Worm (Caenorhabditis elegans): ENCODE results near the gene ZK899.5.
A peak's percentile ranks its signal among the peaks of the same experiment; 100 is the strongest.

ZK899.5 gene

ce11 chrX:9491439-9491838 lies 30.7 kb upstream of the ZK899.5 start (continued):
- no peak for TF ChIP-seq zip-4 (GFP tag; optimal IDR thresholded peaks at IDR 0.05)
- peak; percentile 43 for TF ChIP-seq blmp-1 (tag; optimal IDR thresholded peaks at IDR 0.05)
- TF ChIP-seq C04F5.9 (tag; optimal IDR thresholded peaks at IDR 0.05), result no peak
- TF ChIP-seq efl-3 (GFP tag; optimal IDR thresholded peaks at IDR 0.05), result no peak
- no peak for TF ChIP-seq irx-1 (tag; optimal IDR thresholded peaks at IDR 0.05)
- TF ChIP-seq fkh-4 (tag; optimal IDR thresholded peaks at IDR 0.05; ENCODE audit: borderline replicate concordance), result no peak
- TF ChIP-seq nhr-84 (tag; optimal IDR thresholded peaks at IDR 0.05), result no peak
- TF ChIP-seq aly-2 (tag; optimal IDR thresholded peaks at IDR 0.05), result no peak
- no peak for TF ChIP-seq fkh-10 (GFP tag; optimal IDR thresholded peaks at IDR 0.05)
- no peak for TF ChIP-seq snpc-4 (tag; optimal IDR thresholded peaks at IDR 0.05)
- TF ChIP-seq nhr-76 (tag; optimal IDR thresholded peaks at IDR 0.05), result no peak
- TF ChIP-seq elt-2 (tag; optimal IDR thresholded peaks at IDR 0.05), result no peak
- no peak for TF ChIP-seq sox-4 (tag; optimal IDR thresholded peaks at IDR 0.05)
- TF ChIP-seq unc-62 (GFP tag; optimal IDR thresholded peaks at IDR 0.05), result no peak
- no peak for TF ChIP-seq ceh-90 (tag; optimal IDR thresholded peaks at IDR 0.05)
- TF ChIP-seq tlp-1 (tag; optimal IDR thresholded peaks at IDR 0.05), result no peak

ce11 chrX:9489578-9489977 lies 28.8 kb upstream of the ZK899.5 start:
- no peak for TF ChIP-seq nhr-77 (tag; optimal IDR thresholded peaks at IDR 0.05)
- TF ChIP-seq nhr-85 (tag), result peak; percentile 74
- TF ChIP-seq nhr-11 (tag; optimal IDR thresholded peaks at IDR 0.05), result no peak
- peak in 2 of 6 experiments; percentile 12 to 60 for TF ChIP-seq elt-3 (tag; optimal IDR thresholded peaks at IDR 0.05)
- peak; percentile 58 for TF ChIP-seq blmp-1 (tag; optimal IDR thresholded peaks at IDR 0.05)
- peak; percentile 53 for TF ChIP-seq lin-14 (GFP tag; optimal IDR thresholded peaks at IDR 0.05)
- TF ChIP-seq tbx-2 (tag; optimal IDR thresholded peaks at IDR 0.05), result no peak
- TF ChIP-seq tlp-1 (tag; optimal IDR thresholded peaks at IDR 0.05), result no peak
- TF ChIP-seq nhr-47 (tag; optimal IDR thresholded peaks at IDR 0.05), result no peak
- peak; percentile 37 for TF ChIP-seq nhr-20 (tag; optimal IDR thresholded peaks at IDR 0.05)
- peak; percentile 33 for TF ChIP-seq snu-23 (GFP tag; optimal IDR thresholded peaks at IDR 0.05)
- no peak for TF ChIP-seq nhr-84 (tag; optimal IDR thresholded peaks at IDR 0.05)
- peak in 1 of 2 experiments; percentile 33 for TF ChIP-seq mdl-1 (tag; optimal IDR thresholded peaks at IDR 0.05)

- TF ChIP-seq lin-35 (GFP tag; optimal IDR thresholded peaks at IDR 0.05) (no peak), efl-1 (optimal IDR thresholded peaks at IDR 0.05) (no peak), efl-1 (GFP tag; optimal IDR thresholded peaks at IDR 0.05 in 1 of 2) (peak in 1 of 2 experiments; percentile 55)
Measured at ce11 chrX:9486160-9486559, 25.4 kb upstream of the ZK899.5 start.

- TF ChIP-seq mep-1 (tag; optimal IDR thresholded peaks at IDR 0.05) (no peak), tbx-2 (tag; optimal IDR thresholded peaks at IDR 0.05) (no peak), irx-1 (tag; optimal IDR thresholded peaks at IDR 0.05) (no peak), efl-1 (optimal IDR thresholded peaks at IDR 0.05) (no peak), efl-1 (GFP tag; optimal IDR thresholded peaks at IDR 0.05 in 1 of 2) (peak in 1 of 2 experiments; percentile 14), fos-1 (tag; optimal IDR thresholded peaks at IDR 0.05) (no peak), nhr-28 (tag; optimal IDR thresholded peaks at IDR 0.05) (no peak)
Measured at ce11 chrX:9483754-9484153, 23.0 kb upstream of the ZK899.5 start.

- TF ChIP-seq xbp-1 (tag; optimal IDR thresholded peaks at IDR 0.05) (no peak), ceh-90 (tag; optimal IDR thresholded peaks at IDR 0.05) (no peak), rnt-1 (tag; optimal IDR thresholded peaks at IDR 0.05) (no peak), elt-3 (tag; optimal IDR thresholded peaks at IDR 0.05) (no peak), dsc-1 (tag; optimal IDR thresholded peaks at IDR 0.05) (no peak), nhr-47 (tag; optimal IDR thresholded peaks at IDR 0.05) (no peak), egl-27 (tag; optimal IDR thresholded peaks at IDR 0.05) (no peak), lin-39 (tag; optimal IDR thresholded peaks at IDR 0.05) (no peak), Y116A8C.19 (tag; optimal IDR thresholded peaks at IDR 0.05; ENCODE audit: borderline replicate concordance) (no peak), efl-3 (GFP tag; optimal IDR thresholded peaks at IDR 0.05) (no peak), nhr-11 (tag; optimal IDR thresholded peaks at IDR 0.05) (no peak), mep-1 (tag; optimal IDR thresholded peaks at IDR 0.05) (no peak), tlp-1 (tag; optimal IDR thresholded peaks at IDR 0.05) (no peak), pax-3 (tag; optimal IDR thresholded peaks at IDR 0.05) (no peak), pag-3 (tag; optimal IDR thresholded peaks at IDR 0.05; ENCODE audit: borderline replicate concordance, insufficient read depth) (no peak), snpc-4 (tag; optimal IDR thresholded peaks at IDR 0.05) (no peak), sptf-1 (tag; optimal IDR thresholded peaks at IDR 0.05) (no peak), mdl-1 (tag; optimal IDR thresholded peaks at IDR 0.05) (no peak), lir-3 (tag; optimal IDR thresholded peaks at IDR 0.05; ENCODE audit: poor library complexity) (no peak), lsy-2 (tag; optimal IDR thresholded peaks at IDR 0.05) (no peak)
Measured at ce11 chrX:9476752-9477151, 16.0 kb upstream of the ZK899.5 start.
